Fruit fly (Drosophila melanogaster) whole organism, embryonic: ENCODE results near the gene CG7295.

Experiments
- ATbp ChIP-seq: fragments of 200-800 bp; sonication (Bioruptor generic); optimal IDR thresholded peaks from 2 replicates; lab custom pipeline; 2017; ENCODE audit warnings: missing biosample characterization, mild to moderate bottlenecking, missing genetic modification characterization, missing genetic modification reagents
- Asciz ChIP-seq: fragments of 200-800 bp; sonication (Bioruptor generic); optimal IDR thresholded peaks from 2 replicates; lab custom pipeline; 2017; ENCODE audit warnings: missing biosample characterization, mild to moderate bottlenecking, missing genetic modification characterization, missing genetic modification reagents
- B-H1 ChIP-seq: fragments of 200-800 bp; sonication (Bioruptor generic); IDR thresholded peaks from 3 replicates; pipeline ENCODE4 v1.3.6; 2022; ENCODE audit warnings: missing biosample characterization, missing genetic modification characterization
- CG11093 ChIP-seq: fragments of 200-800 bp; sonication (Bioruptor generic); IDR thresholded peaks from 3 replicates; pipeline ENCODE4 v1.3.6; 2022; ENCODE audit warnings: missing biosample characterization, missing genetic modification characterization
- CG11456 ChIP-seq: fragments of 200-800 bp; sonication (Bioruptor generic); IDR thresholded peaks from 3 replicates; pipeline ENCODE4 v1.3.6; 2022; ENCODE audit warnings: missing biosample characterization, missing genetic modification characterization
- CG12104 ChIP-seq: fragments of 200-800 bp; sonication (Bioruptor generic); optimal IDR thresholded peaks from 3 replicates; lab custom pipeline; 2016; ENCODE audit warnings: missing biosample characterization, missing genetic modification characterization
- CG12769 ChIP-seq: fragments of 200-800 bp; sonication (Bioruptor generic); optimal IDR thresholded peaks from 2 replicates; lab custom pipeline; 2019; ENCODE audit warnings: missing biosample characterization, mild to moderate bottlenecking, missing genetic modification characterization, moderate library complexity
- CG15601 ChIP-seq: fragments of 200-800 bp; sonication (Bioruptor generic); optimal IDR thresholded peaks from 3 replicates; lab custom pipeline; 2019; ENCODE audit warnings: missing biosample characterization, mild to moderate bottlenecking, missing genetic modification characterization, moderate library complexity
- CG15696 ChIP-seq: fragments of 200-800 bp; sonication (Bioruptor generic); optimal IDR thresholded peaks from 2 replicates; lab custom pipeline; 2019; ENCODE audit warnings: missing biosample characterization, mild to moderate bottlenecking, missing genetic modification characterization, moderate library complexity
- CG1603 ChIP-seq: fragments of 200-800 bp; sonication (Bioruptor generic); optimal IDR thresholded peaks from 2 replicates; lab custom pipeline; 2019; ENCODE audit warnings: missing biosample characterization, mild to moderate bottlenecking, missing genetic modification characterization, moderate library complexity
- CG1647 ChIP-seq: fragments of 200-800 bp; sonication (Bioruptor generic); optimal IDR thresholded peaks from 3 replicates; lab custom pipeline; 2016; ENCODE audit warnings: missing biosample characterization, missing genetic modification characterization
- CG17612 ChIP-seq: fragments of 200-800 bp; sonication (Bioruptor generic); IDR thresholded peaks from 2 replicates; pipeline ENCODE4 v1.3.6; 2022; ENCODE audit warnings: missing biosample characterization, missing genetic modification characterization
- CG2712 ChIP-seq: fragments of 200-800 bp; optimal IDR thresholded peaks from 3 replicates; lab custom pipeline; 2019; ENCODE audit warnings: missing biosample characterization, mild to moderate bottlenecking, missing genetic modification characterization, moderate library complexity
- CG3065 ChIP-seq: fragments of 200-800 bp; sonication (Bioruptor generic); optimal IDR thresholded peaks from 2 replicates; lab custom pipeline; 2016; ENCODE audit warnings: missing biosample characterization, missing genetic modification characterization
- CG32532 ChIP-seq: fragments of 200-800 bp; sonication (Bioruptor generic); IDR thresholded peaks from 2 replicates; pipeline ENCODE4 v1.3.6; 2022; ENCODE audit warnings: missing biosample characterization, missing genetic modification characterization
- CG32767 ChIP-seq: fragments of 200-800 bp; sonication (Bioruptor generic); IDR thresholded peaks from 2 replicates; pipeline ENCODE4 v1.3.6; 2022; ENCODE audit warnings: missing biosample characterization, missing genetic modification characterization
- CG34224 ChIP-seq: fragments of 200-800 bp; sonication (Bioruptor generic); IDR thresholded peaks from 3 replicates; pipeline ENCODE4 v1.3.6; 2022; ENCODE audit warnings: missing biosample characterization, missing genetic modification characterization; ENCODE audit not compliant: partially characterized antibody
- CG34422 ChIP-seq: fragments of 200-800 bp; sonication (Bioruptor generic); IDR thresholded peaks from 3 replicates; pipeline ENCODE4 v1.3.6; 2022; ENCODE audit warnings: missing biosample characterization, missing genetic modification characterization
- CG4730 ChIP-seq: fragments of 200-800 bp; sonication (Bioruptor generic); IDR thresholded peaks from 2 replicates; pipeline ENCODE4 v1.3.6; 2022; ENCODE audit warnings: missing biosample characterization, missing genetic modification characterization
- CG5245 ChIP-seq: fragments of 200-800 bp; sonication (Bioruptor generic); optimal IDR thresholded peaks from 3 replicates; lab custom pipeline; 2016; ENCODE audit warnings: missing biosample characterization, missing genetic modification characterization
- CG6254 ChIP-seq: fragments of 200-800 bp; sonication (Bioruptor generic); optimal IDR thresholded peaks from 3 replicates; lab custom pipeline; 2017; ENCODE audit warnings: mild to moderate bottlenecking, missing biosample characterization, missing genetic modification reagents, missing genetic modification characterization
- CG7372 ChIP-seq: fragments of 200-800 bp; sonication (Bioruptor generic); IDR thresholded peaks from 2 replicates; pipeline ENCODE4 v1.3.6; 2022; ENCODE audit warnings: missing biosample characterization, missing genetic modification characterization
- CkIIα-i1 ChIP-seq: fragments of 200-800 bp; sonication (Bioruptor generic); IDR thresholded peaks from 2 replicates; pipeline ENCODE4 v1.3.6; 2022; ENCODE audit warnings: missing biosample characterization, missing genetic modification characterization
- HLHmδ ChIP-seq: fragments of 200-800 bp; sonication (Bioruptor generic); optimal IDR thresholded peaks from 2 replicates; lab custom pipeline; 2018; ENCODE audit warnings: missing biosample characterization, mild to moderate bottlenecking, missing genetic modification characterization, moderate library complexity
- Hand ChIP-seq: fragments of 200-800 bp; sonication (Bioruptor generic); optimal IDR thresholded peaks from 2 replicates; lab custom pipeline; 2017; ENCODE audit warnings: mild to moderate bottlenecking, missing biosample characterization, missing genetic modification reagents, missing genetic modification characterization
- MBD-R2 ChIP-seq: fragments of 200-800 bp; sonication (Bioruptor generic); IDR thresholded peaks from 2 replicates; pipeline ENCODE4 v1.3.6; 2022; ENCODE audit warnings: missing biosample characterization, missing genetic modification characterization
- Mad ChIP-seq: fragments of 200-800 bp; sonication (Bioruptor generic); optimal IDR thresholded peaks from 2 replicates; lab custom pipeline; 2016; ENCODE audit warnings: missing biosample characterization, missing genetic modification characterization
- Max ChIP-seq: fragments of 200-800 bp; sonication (Bioruptor generic); optimal IDR thresholded peaks from 2 replicates; lab custom pipeline; 2016; ENCODE audit warnings: missing biosample characterization, mild to moderate bottlenecking, missing genetic modification characterization
- NC2α ChIP-seq: fragments of 200-800 bp; sonication (Bioruptor generic); optimal IDR thresholded peaks from 2 replicates; lab custom pipeline; 2016; ENCODE audit warnings: missing biosample characterization, missing genetic modification characterization
- Nf-YB ChIP-seq: fragments of 200-800 bp; sonication (Bioruptor generic); optimal IDR thresholded peaks from 3 replicates; lab custom pipeline; 2019; ENCODE audit warnings: missing biosample characterization, mild to moderate bottlenecking, missing genetic modification characterization, moderate library complexity
- Ptx1 ChIP-seq: fragments of 200-800 bp; sonication (Bioruptor generic); IDR thresholded peaks from 2 replicates; pipeline ENCODE4 v1.3.6; 2022; ENCODE audit warnings: missing biosample characterization, missing genetic modification characterization
- Six4 ChIP-seq: fragments of 200-800 bp; sonication (Bioruptor generic); optimal IDR thresholded peaks from 2 replicates; lab custom pipeline; 2016; ENCODE audit warnings: missing biosample characterization, missing genetic modification characterization
- Vsx1 ChIP-seq: fragments of 200-800 bp; sonication (Bioruptor generic); optimal IDR thresholded peaks from 2 replicates; lab custom pipeline; 2017; ENCODE audit warnings: missing biosample characterization, mild to moderate bottlenecking, missing genetic modification characterization, missing genetic modification reagents
- ac ChIP-seq: fragments of 200-800 bp; sonication (Bioruptor generic); optimal IDR thresholded peaks from 3 replicates; lab custom pipeline; 2017; ENCODE audit warnings: missing biosample characterization, mild to moderate bottlenecking, missing genetic modification characterization
- bigmax ChIP-seq: fragments of 200-800 bp; sonication (Bioruptor generic); optimal IDR thresholded peaks from 2 replicates; lab custom pipeline; 2018; ENCODE audit warnings: missing biosample characterization, mild to moderate bottlenecking, missing genetic modification characterization
- ci ChIP-seq: fragments of 200-800 bp; sonication (Bioruptor generic); IDR thresholded peaks from 3 replicates; pipeline ENCODE4 v1.3.6; 2022; ENCODE audit warnings: missing biosample characterization, missing genetic modification characterization
- crol ChIP-seq: fragments of 200-800 bp; sonication (Bioruptor generic); IDR thresholded peaks from 2 replicates; pipeline ENCODE4 v1.3.6; 2022; ENCODE audit warnings: missing biosample characterization, missing genetic modification characterization
- disco-r ChIP-seq: fragments of 200-800 bp; sonication (Bioruptor generic); optimal IDR thresholded peaks from 2 replicates; lab custom pipeline; 2016; ENCODE audit warnings: missing biosample characterization, missing genetic modification characterization
- ftz-f1 ChIP-seq: fragments of 200-800 bp; sonication (Bioruptor generic); optimal IDR thresholded peaks from 2 replicates; lab custom pipeline; 2016; ENCODE audit warnings: missing biosample characterization, missing genetic modification characterization
- fu2 ChIP-seq: fragments of 200-800 bp; sonication (Bioruptor generic); optimal IDR thresholded peaks from 2 replicates; lab custom pipeline; 2016; ENCODE audit warnings: missing biosample characterization, missing genetic modification characterization
- gt ChIP-seq: fragments of 200-800 bp; sonication (Bioruptor generic); IDR thresholded peaks from 2 replicates; pipeline ENCODE4 v1.3.6; 2022; ENCODE audit warnings: missing biosample characterization, missing genetic modification characterization
- hbn ChIP-seq: fragments of 200-800 bp; sonication (Bioruptor generic); IDR thresholded peaks from 2 replicates; pipeline ENCODE4 v1.3.6; 2022; ENCODE audit warnings: missing biosample characterization, missing genetic modification characterization; ENCODE audit not compliant: partially characterized antibody
- jumu ChIP-seq: fragments of 200-800 bp; sonication (Bioruptor generic); optimal IDR thresholded peaks from 3 replicates; lab custom pipeline; 2016; ENCODE audit warnings: missing biosample characterization, missing genetic modification characterization
- lmd ChIP-seq: fragments of 200-800 bp; sonication (Bioruptor generic); IDR thresholded peaks from 2 replicates; pipeline ENCODE4 v1.3.6; 2022; ENCODE audit warnings: missing biosample characterization, missing genetic modification characterization
- luna ChIP-seq: fragments of 200-800 bp; sonication (Bioruptor generic); optimal IDR thresholded peaks from 2 replicates; lab custom pipeline; 2016; ENCODE audit warnings: missing biosample characterization, missing genetic modification characterization
- maf-S ChIP-seq: fragments of 200-800 bp; sonication (Bioruptor generic); optimal IDR thresholded peaks from 2 replicates; lab custom pipeline; 2016; ENCODE audit warnings: missing biosample characterization, missing genetic modification characterization
- nau ChIP-seq: fragments of 200-800 bp; sonication (Bioruptor generic); optimal IDR thresholded peaks from 3 replicates; lab custom pipeline; 2017; ENCODE audit warnings: missing biosample characterization, mild to moderate bottlenecking, missing genetic modification characterization, missing genetic modification reagents
- pros ChIP-seq: fragments of 200-800 bp; sonication (Bioruptor generic); optimal IDR thresholded peaks from 3 replicates; lab custom pipeline; 2019; ENCODE audit warnings: missing biosample characterization, mild to moderate bottlenecking, missing genetic modification characterization, moderate library complexity
- sna ChIP-seq: fragments of 200-800 bp; sonication (Bioruptor generic); IDR thresholded peaks from 2 replicates; pipeline ENCODE4 v1.3.6; 2022; ENCODE audit warnings: missing biosample characterization, missing genetic modification characterization; ENCODE audit not compliant: partially characterized antibody
- tx ChIP-seq: fragments of 200-800 bp; sonication (Bioruptor generic); optimal IDR thresholded peaks from 2 replicates; lab custom pipeline; 2016; ENCODE audit warnings: missing biosample characterization, missing genetic modification characterization
- z ChIP-seq: fragments of 200-800 bp; sonication (Bioruptor generic); IDR thresholded peaks from 3 replicates; pipeline ENCODE4 v1.3.6; 2022; ENCODE audit warnings: missing biosample characterization, missing genetic modification characterization
- zfh1 ChIP-seq: fragments of 200-800 bp; sonication (Bioruptor generic); IDR thresholded peaks from 3 replicates; pipeline ENCODE4 v1.3.6; 2022; ENCODE audit warnings: missing biosample characterization, missing genetic modification characterization

The CG7295 gene

dm6 chr2L:1886533-1887183, 17.1 kb downstream of the CG7295 start:
- TF ChIP-seq CG15696 (no peak), CG34422 (no peak), CG32767 (GFP tag; lab: Robert Waterston, UW) (no peak), Max (GFP tag; lab: Kevin White, UChicago) (no peak), CG17612 (GFP tag; lab: Robert Waterston, UW) (no peak), CG34224 (GFP tag; lab: Robert Waterston, UW) (no peak), maf-S (GFP tag; lab: Kevin White, UChicago) (no peak), Ptx1 (GFP tag; lab: Robert Waterston, UW) (no peak), CkIIα-i1 (GFP tag; lab: Robert Waterston, UW) (no peak), gt (no peak), luna (GFP tag; lab: Kevin White, UChicago) (no peak), nau (no peak), Nf-YB (GFP tag; lab: Kevin White, UChicago) (peak; percentile 81), zfh1 (no peak), CG4730 (GFP tag; lab: Robert Waterston, UW) (no peak), CG3065 (GFP tag; lab: Kevin White, UChicago) (no peak), pros (peak; percentile 97), fu2 (GFP tag; lab: Kevin White, UChicago) (no peak), CG11456 (GFP tag; lab: Robert Waterston, UW) (no peak), MBD-R2 (GFP tag; lab: Robert Waterston, UW) (no peak), CG7372 (GFP tag; lab: Robert Waterston, UW) (no peak), lmd (GFP tag; lab: Robert Waterston, UW) (no peak), ftz-f1 (no peak), CG11093 (GFP tag; lab: Robert Waterston, UW) (no peak), CG1647 (no peak), CG32532 (GFP tag; lab: Robert Waterston, UW) (no peak), jumu (GFP tag; lab: Kevin White, UChicago) (no peak), z (GFP tag; lab: Robert Waterston, UW) (peak; percentile 86), CG12769 (tag; lab: Kevin White, UChicago) (no peak), Asciz (GFP tag; lab: Kevin White, UChicago) (no peak), ATbp (no peak), Six4 (GFP tag; lab: Kevin White, UChicago) (no peak), bigmax (GFP tag; lab: Kevin White, UChicago) (no peak), NC2α (GFP tag; lab: Kevin White, UChicago) (no peak), Mad (GFP tag; lab: Kevin White, UChicago) (no peak), CG2712 (tag; lab: Kevin White, UChicago) (no peak), Vsx1 (GFP tag; lab: Kevin White, UChicago) (no peak), crol (GFP tag; lab: Robert Waterston, UW) (peak; percentile 71), B-H1 (no peak), HLHmδ (GFP tag; lab: Kevin White, UChicago) (no peak), CG15601 (tag; lab: Kevin White, UChicago) (no peak), hbn (no peak), Hand (GFP tag; lab: Kevin White, UChicago) (no peak), sna (GFP tag; lab: Robert Waterston, UW) (no peak), CG1603 (tag; lab: Kevin White, UChicago) (no peak), ac (peak; percentile 95), ci (GFP tag; lab: Robert Waterston, UW) (no peak), CG5245 (GFP tag; lab: Kevin White, UChicago) (no peak), CG6254 (GFP tag; lab: Kevin White, UChicago) (no peak), CG12104 (GFP tag; lab: Kevin White, UChicago) (no peak), tx (no peak), disco-r (GFP tag; lab: Kevin White, UChicago) (no peak)
